Fruit fly (Drosophila melanogaster) whole organism, embryonic: ENCODE measurements around the gene Ir92a.

Experiments used
- Aef1 ChIP-seq: fragments of 200-800 bp; sonication (Bioruptor generic); IDR thresholded peaks from 3 replicates; pipeline ENCODE4 v1.3.6; 2022; ENCODE audit warnings: missing biosample characterization, missing genetic modification characterization
- CG15479 ChIP-seq: fragments of 200-800 bp; sonication (Bioruptor generic); optimal IDR thresholded peaks from 3 replicates; lab custom pipeline; 2019; ENCODE audit warnings: missing biosample characterization, mild to moderate bottlenecking, missing genetic modification characterization, moderate library complexity
- CG4360 ChIP-seq: fragments of 200-800 bp; sonication (Bioruptor generic); IDR thresholded peaks from 2 replicates; pipeline ENCODE4 v1.3.6; 2022; ENCODE audit warnings: missing biosample characterization, missing genetic modification characterization
- CG6272 ChIP-seq: fragments of 200-800 bp; sonication (Bioruptor generic); IDR thresholded peaks from 2 replicates; pipeline ENCODE4 v1.3.6; 2022; ENCODE audit warnings: missing biosample characterization, missing genetic modification characterization
- NC2β ChIP-seq: fragments of 200-800 bp; sonication (Bioruptor generic); optimal IDR thresholded peaks from 2 replicates; lab custom pipeline; 2016; ENCODE audit warnings: missing biosample characterization, missing genetic modification characterization
- NFAT ChIP-seq: fragments of 200-800 bp; sonication (Bioruptor generic); IDR thresholded peaks from 2 replicates; pipeline ENCODE4 v1.3.6; 2022; ENCODE audit warnings: missing biosample characterization, missing genetic modification characterization
- Pdp1 ChIP-seq, 2 experiments: fragments of 200-800 bp; sonication (Bioruptor generic); optimal IDR thresholded peaks; 3 replicates each; lab custom pipeline; 2016; ENCODE audit warnings: missing biosample characterization in 2 of 2, missing genetic modification characterization in 2 of 2, mild to moderate bottlenecking in 1 of 2, moderate library complexity in 1 of 2

DNA sequence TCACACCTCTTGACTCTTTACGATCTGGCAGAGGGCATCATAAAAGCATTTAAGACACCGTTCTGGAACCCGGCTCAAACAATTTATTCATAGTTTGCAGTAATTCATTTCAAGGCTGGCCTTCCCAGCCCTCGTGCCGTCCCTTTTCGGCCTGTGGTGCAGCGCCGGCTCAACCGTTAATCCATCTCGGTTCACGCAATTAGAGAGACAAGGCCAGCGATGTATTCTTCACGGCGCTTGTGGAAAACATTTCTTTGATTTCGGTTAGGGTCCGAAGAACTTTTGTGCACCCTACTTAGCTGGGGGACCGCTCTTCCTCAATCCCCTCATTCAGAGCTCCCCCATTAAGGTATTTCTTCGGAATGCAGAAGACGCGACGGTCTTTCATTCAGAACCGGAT lies 47.7 kb upstream of the Ir92a start:
- no peak for TF ChIP-seq NC2β (GFP tag; lab: Kevin White, UChicago)
- no peak for TF ChIP-seq NFAT (GFP tag; lab: Robert Waterston, UW)
- TF ChIP-seq CG4360 (GFP tag; lab: Robert Waterston, UW) = no peak
- TF ChIP-seq Aef1 (GFP tag; lab: Robert Waterston, UW) = no peak
- TF ChIP-seq CG15479 (GFP tag; lab: Kevin White, UChicago) = peak; percentile 43
- TF ChIP-seq CG6272 = no peak
- no peak for TF ChIP-seq Pdp1 (GFP tag; optimal IDR thresholded peaks at IDR 0.05; lab: Kevin White, UChicago)
